Fruit fly (Drosophila melanogaster): Measurements from ENCODE around the gene CG17298.
A peak's percentile ranks its signal among the peaks of the same experiment; 100 is the strongest.

Gene CG17298

DNA sequence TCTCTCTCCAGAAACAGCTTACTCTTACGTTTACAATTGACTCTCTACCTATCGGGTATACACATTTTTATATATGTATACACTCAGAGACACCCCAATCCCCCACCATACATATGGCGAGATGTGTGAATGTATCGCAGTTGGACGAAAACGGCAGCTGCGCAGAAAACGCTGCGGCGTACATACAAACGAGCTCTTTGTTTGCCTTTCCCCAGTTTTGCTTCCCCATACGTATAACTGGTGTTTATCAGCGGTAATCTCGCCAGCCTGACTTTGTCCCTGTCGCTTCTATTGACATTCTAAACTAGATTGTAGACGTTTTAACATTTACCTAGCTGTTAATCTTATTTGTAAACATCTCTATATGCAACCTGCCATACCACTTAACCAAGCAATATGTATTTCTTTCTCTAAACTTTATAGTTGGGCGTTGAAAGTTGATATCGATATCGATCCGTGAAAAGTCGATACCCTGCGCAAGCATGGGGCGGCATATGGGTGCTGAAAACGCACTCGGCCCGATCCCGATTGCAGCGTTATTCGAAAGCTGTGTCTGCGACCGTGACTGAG is 14.5 kb downstream of the CG17298 start (continued):
- TF ChIP-seq Ets21C (GFP tag; optimal IDR thresholded peaks at IDR 0.05) = no peak
- no peak for TF ChIP-seq spab (GFP tag; optimal IDR thresholded peaks at IDR 0.05)
- TF ChIP-seq Gug (GFP tag; IDR thresholded peaks at IDR 0.05) = no peak
- no peak for TF ChIP-seq Eip75B (GFP tag; optimal IDR thresholded peaks at IDR 0.05)
- peak; percentile 45 for TF ChIP-seq CG3919 (GFP tag; optimal IDR thresholded peaks at IDR 0.05)
- peak; percentile 40 for TF ChIP-seq Lpt (GFP tag; optimal IDR thresholded peaks at IDR 0.05)
- peak; percentile 55 for TF ChIP-seq CG9139 (GFP tag; optimal IDR thresholded peaks at IDR 0.05)
- peak; percentile 24 for TF ChIP-seq CG6808 (GFP tag; optimal IDR thresholded peaks at IDR 0.05)
- peak; percentile 19 for TF ChIP-seq CG32006 (GFP tag; optimal IDR thresholded peaks at IDR 0.05)
- no peak for TF ChIP-seq CG6163 (GFP tag; IDR thresholded peaks at IDR 0.05)
- peak; percentile 9 for TF ChIP-seq dsx (GFP tag; optimal IDR thresholded peaks at IDR 0.05; ENCODE audit: poor library complexity, severe bottlenecking)
- TF ChIP-seq Hr39 (GFP tag; optimal IDR thresholded peaks at IDR 0.05) = no peak
- TF ChIP-seq CG4318 (GFP tag; optimal IDR thresholded peaks at IDR 0.05) = no peak
- no peak for TF ChIP-seq CG11902 (GFP tag; optimal IDR thresholded peaks at IDR 0.05)
- peak; percentile 14 for TF ChIP-seq CG3032 (tag; optimal IDR thresholded peaks at IDR 0.05)
- no peak for TF ChIP-seq Sox15 (GFP tag; optimal IDR thresholded peaks at IDR 0.05)
- TF ChIP-seq eg (GFP tag; IDR thresholded peaks at IDR 0.05) = no peak

DNA sequence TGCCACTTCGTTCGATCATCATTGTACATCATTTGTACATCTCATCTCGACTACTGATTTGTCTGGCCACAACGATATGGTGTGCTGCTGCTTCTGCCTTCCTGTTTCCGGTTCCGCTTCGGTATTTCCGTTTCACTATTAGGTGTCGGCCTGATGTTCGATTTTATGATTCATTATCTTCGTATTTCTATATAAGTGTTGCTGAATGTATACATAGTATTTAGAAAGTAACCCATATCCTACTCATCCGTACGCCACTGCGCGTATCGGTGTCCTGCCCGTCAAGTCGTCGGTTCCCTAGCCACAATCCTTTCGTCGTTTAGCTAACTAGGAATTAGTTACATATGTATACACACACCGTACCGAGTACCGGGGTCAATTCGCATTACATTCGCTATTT is 36.1 kb downstream of the CG17298 start:
- no peak for TF ChIP-seq CG11902 (GFP tag; optimal IDR thresholded peaks at IDR 0.05)
- peak; percentile 24 to 25 for TF ChIP-seq ss (GFP tag; optimal IDR thresholded peaks at IDR 0.05)
- TF ChIP-seq CG9139 (GFP tag; optimal IDR thresholded peaks at IDR 0.05) = no peak
- peak; percentile 41 for TF ChIP-seq CG6808 (GFP tag; optimal IDR thresholded peaks at IDR 0.05)
- peak; percentile 47 for TF ChIP-seq Eip78C (GFP tag)
- TF ChIP-seq Met (GFP tag; optimal IDR thresholded peaks at IDR 0.05) = no peak

DNA sequence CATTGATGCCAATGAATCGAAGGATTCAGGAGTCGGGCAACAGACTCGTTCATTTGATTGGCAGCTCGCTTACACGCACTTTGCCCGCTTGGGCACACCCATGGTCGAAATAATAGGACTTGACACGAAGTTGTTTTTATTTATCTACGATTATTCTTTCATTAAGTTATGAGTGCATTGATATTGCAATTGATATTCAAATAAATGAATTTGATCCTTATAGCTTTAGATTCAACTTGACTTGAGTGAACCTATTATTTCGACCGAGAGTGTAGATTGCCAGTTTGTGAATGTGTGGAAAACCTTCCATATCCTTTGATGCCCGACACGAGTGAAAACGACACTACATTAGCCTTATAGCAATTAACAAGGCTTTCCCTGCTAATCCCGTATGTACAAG is 47.5 kb downstream of the CG17298 start:
- TF ChIP-seq CG7368 (GFP tag; optimal IDR thresholded peaks at IDR 0.05) (no peak), OdsH (GFP tag; optimal IDR thresholded peaks at IDR 0.05) (peak; percentile 38), lz (GFP tag; optimal IDR thresholded peaks at IDR 0.05) (peak; percentile 41), CG8632 (GFP tag; optimal IDR thresholded peaks at IDR 0.05) (peak; percentile 36), net (GFP tag; optimal IDR thresholded peaks at IDR 0.05) (peak; percentile 34), CG11294 (GFP tag; IDR thresholded peaks at IDR 0.05) (no peak), svp (GFP tag) (no peak), CG10669 (GFP tag; optimal IDR thresholded peaks at IDR 0.05) (peak; percentile 52), Sox102F (GFP tag; optimal IDR thresholded peaks at IDR 0.05) (peak; percentile 64), CG4318 (GFP tag; optimal IDR thresholded peaks at IDR 0.05) (peak; percentile 5), CG32006 (GFP tag; optimal IDR thresholded peaks at IDR 0.05) (peak; percentile 46), Met (GFP tag; optimal IDR thresholded peaks at IDR 0.05) (peak; percentile 55), acj6 (GFP tag; optimal IDR thresholded peaks at IDR 0.05) (peak; percentile 33), CG15336 (GFP tag; IDR thresholded peaks at IDR 0.05) (peak; percentile 66), Hr39 (GFP tag; optimal IDR thresholded peaks at IDR 0.05) (peak; percentile 62), spab (GFP tag; optimal IDR thresholded peaks at IDR 0.05) (peak; percentile 41), pdm3 (GFP tag; optimal IDR thresholded peaks at IDR 0.05) (no peak), topi (GFP tag; optimal IDR thresholded peaks at IDR 0.05) (peak; percentile 25), cyc (GFP tag; optimal IDR thresholded peaks at IDR 0.05) (peak; percentile 54), CG16779 (tag; optimal IDR thresholded peaks at IDR 0.05) (peak; percentile 23), CG8119 (GFP tag; IDR thresholded peaks at IDR 0.05) (peak; percentile 65), CG31627 (GFP tag; optimal IDR thresholded peaks at IDR 0.05) (peak; percentile 56), eg (GFP tag; IDR thresholded peaks at IDR 0.05) (peak; percentile 55; the same call in 1 of the 3 replicates), Eip75B (GFP tag; optimal IDR thresholded peaks at IDR 0.05) (peak; percentile 32), Hr4 (GFP tag; optimal IDR thresholded peaks at IDR 0.05) (peak; percentile 55), Lpt (GFP tag; optimal IDR thresholded peaks at IDR 0.05) (no peak), CG6808 (GFP tag; optimal IDR thresholded peaks at IDR 0.05) (peak; percentile 35), CG11762 (GFP tag; optimal IDR thresholded peaks at IDR 0.05; ENCODE audit: insufficient read depth) (peak; percentile 9), CG6276 (GFP tag; optimal IDR thresholded peaks at IDR 0.05) (no peak), CG11902 (GFP tag; optimal IDR thresholded peaks at IDR 0.05) (no peak), CG8319 (GFP tag; optimal IDR thresholded peaks at IDR 0.05) (no peak), CG10631 (GFP tag; optimal IDR thresholded peaks at IDR 0.05) (peak; percentile 46), CG3032 (tag; optimal IDR thresholded peaks at IDR 0.05) (peak; percentile 66), Hr38 (GFP tag; optimal IDR thresholded peaks at IDR 0.05) (no peak), Sox14 (GFP tag; optimal IDR thresholded peaks at IDR 0.05) (peak; percentile 45), vri (GFP tag; optimal IDR thresholded peaks at IDR 0.05) (peak; percentile 26), Smox (GFP tag; optimal IDR thresholded peaks at IDR 0.05) (peak; percentile 46)
